Worm (Caenorhabditis elegans) whole organism, mixed stage, embryonic: ENCODE data around the gene aly-3.

Source experiments
- ceh-39 ChIP-seq: fragments of 150-350 bp; optimal IDR thresholded peaks from 2 replicates; lab custom pipeline; 2014; ENCODE audit warnings: missing biosample characterization, missing genetic modification characterization
- cnd-1 ChIP-seq: fragments of 200-800 bp; sonication (Bioruptor generic); optimal IDR thresholded peaks from 2 replicates; lab custom pipeline; 2018; ENCODE audit warnings: mild to moderate bottlenecking, missing genetic modification characterization, missing compliant biosample characterization
- drap-1 ChIP-seq: fragments of 200-800 bp; sonication (Bioruptor generic); optimal IDR thresholded peaks from 3 replicates; lab custom pipeline; 2018; ENCODE audit warnings: mild to moderate bottlenecking, missing genetic modification characterization, missing compliant biosample characterization
- snpc-4 ChIP-seq: fragments of 150-350 bp; optimal IDR thresholded peaks from 2 replicates; lab custom pipeline; 2014; ENCODE audit warnings: missing biosample characterization, missing genetic modification characterization
- unc-62 ChIP-seq: fragments of 150-350 bp; optimal IDR thresholded peaks from 2 replicates; lab custom pipeline; 2014; ENCODE audit warnings: missing biosample characterization, missing genetic modification reagents, missing genetic modification characterization

DNA sequence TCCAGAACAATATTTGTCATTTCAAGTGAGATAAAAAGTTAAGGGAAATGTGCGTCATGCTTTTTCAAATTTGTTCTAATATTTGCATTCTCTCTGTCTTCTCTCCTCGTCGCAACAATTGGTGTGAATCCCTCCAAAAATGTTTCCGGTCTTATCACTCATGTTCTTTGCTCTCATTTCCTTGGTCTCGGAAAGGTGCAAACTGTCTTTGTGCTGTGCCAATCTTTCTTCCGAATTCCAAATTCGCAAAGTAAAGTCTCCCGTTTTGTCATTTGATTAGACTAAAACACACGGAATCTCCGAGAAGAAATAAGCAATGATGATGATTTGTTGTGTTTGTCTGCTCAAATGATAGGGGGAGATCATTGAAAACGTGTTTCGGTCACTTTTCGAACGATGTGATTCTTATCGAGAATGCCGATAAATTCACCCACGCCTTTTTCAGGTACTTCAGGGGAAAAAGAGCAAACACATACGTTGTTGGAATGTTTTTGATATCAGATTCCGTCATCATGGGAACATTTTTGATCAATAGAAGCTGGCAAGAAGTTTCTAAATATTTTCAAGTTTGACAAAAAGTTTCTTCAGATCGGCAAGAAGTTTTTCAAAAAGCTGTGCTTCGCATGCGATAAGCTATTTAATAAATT is 42.5 kb downstream of the aly-3 start:
- TF ChIP-seq cnd-1, result no peak
- no peak for TF ChIP-seq drap-1 (GFP tag; lab: Kevin White, UChicago)
- TF ChIP-seq snpc-4 (tag; lab: Kevin White, UChicago), result no peak
- no peak for TF ChIP-seq unc-62 (GFP tag; lab: Kevin White, UChicago)
- TF ChIP-seq ceh-39, result no peak
